Worm (Caenorhabditis elegans) whole organism, young adult: ENCODE measurements around the gene Y44A6D.1.

Experiments used
- B0035.1 ChIP-seq: sonication (generic microtip); optimal IDR thresholded peaks from 2 replicates; lab custom pipeline; 2016; ENCODE audit warnings: missing genetic modification characterization, mild to moderate bottlenecking, missing compliant biosample characterization, missing genotype, missing genetic modification reagents
- F49E8.2 ChIP-seq: sonication (generic microtip); optimal IDR thresholded peaks from 3 replicates; lab custom pipeline; 2017; ENCODE audit warnings: missing genetic modification characterization, mild to moderate bottlenecking, missing compliant biosample characterization, antibody characterized with exemption, moderate library complexity; ENCODE audit not compliant: insufficient read depth
- F57A8.1 ChIP-seq: fragments of 200-800 bp; sonication (Bioruptor generic); optimal IDR thresholded peaks from 2 replicates; lab custom pipeline; 2018; ENCODE audit warnings: mild to moderate bottlenecking, missing genetic modification characterization, moderate library complexity, missing compliant biosample characterization
- K12H6.12 ChIP-seq: fragments of 200-800 bp; sonication (Bioruptor generic); optimal IDR thresholded peaks from 2 replicates; lab custom pipeline; 2018; ENCODE audit warnings: mild to moderate bottlenecking, missing genetic modification characterization, missing compliant biosample characterization
- ama-1 ChIP-seq, 3 experiments: fragments of 150-350 bp in 1 of 3; sonication (generic microtip) in 2 of 3; optimal IDR thresholded peaks; 2 replicates each; lab custom pipeline; 2014 to 2018; ENCODE audit warnings: missing biosample characterization in 2 of 3, missing genetic modification characterization in 2 of 3, missing genetic modification reagents in 2 of 3
- cebp-1 ChIP-seq, 2 experiments: fragments of 200-800 bp in 1 of 2; sonication (Bioruptor generic) in 1 of 2; sonication (generic microtip) in 1 of 2; IDR thresholded peaks in 1 of 2; optimal IDR thresholded peaks in 1 of 2; 2 replicates each; pipeline versions ENCODE4 v1.3.6 to Lab custom; 2017 to 2022; ENCODE audit warnings: missing compliant biosample characterization in 2 of 2, missing genetic modification characterization in 2 of 2, mild to moderate bottlenecking in 1 of 2, missing genetic modification reagents in 1 of 2, moderate library complexity in 1 of 2
- cebp-2 ChIP-seq: fragments of 200-800 bp; sonication (Bioruptor generic); IDR thresholded peaks from 2 replicates; pipeline ENCODE4 v1.3.6; 2022; ENCODE audit warnings: missing genetic modification characterization, missing compliant biosample characterization
- efl-1 ChIP-seq: fragments of 150-350 bp; optimal IDR thresholded peaks from 2 replicates; lab custom pipeline; 2014; ENCODE audit warnings: missing biosample characterization, missing genetic modification reagents, missing genetic modification characterization
- hsf-1 ChIP-seq: fragments of 200-800 bp; sonication (Bioruptor generic); IDR thresholded peaks from 2 replicates; pipeline ENCODE4 v1.3.6; 2022; ENCODE audit warnings: missing genetic modification reagents, missing genetic modification characterization, missing compliant biosample characterization
- nfya-1 ChIP-seq: sonication (generic microtip); optimal IDR thresholded peaks from 2 replicates; lab custom pipeline; 2017; ENCODE audit warnings: antibody characterized with exemption, missing compliant biosample characterization, missing genetic modification characterization, borderline replicate concordance; ENCODE audit not compliant: insufficient read depth
- pha-4 ChIP-seq: fragments of 150-350 bp; sonication (generic microtip); optimal IDR thresholded peaks from 2 replicates; lab custom pipeline; 2014; ENCODE audit warnings: missing biosample characterization, missing genetic modification reagents, missing genetic modification characterization
- snpc-1.1 ChIP-seq: sonication (generic microtip); optimal IDR thresholded peaks from 2 replicates; lab custom pipeline; 2017; ENCODE audit warnings: missing genetic modification characterization, mild to moderate bottlenecking, missing compliant biosample characterization, antibody characterized with exemption, moderate library complexity, missing genotype, missing genetic modification reagents; ENCODE audit not compliant: insufficient read depth
- unc-62 ChIP-seq: fragments of 150-350 bp; optimal IDR thresholded peaks from 2 replicates; lab custom pipeline; 2014; ENCODE audit warnings: missing biosample characterization, missing genetic modification reagents, missing genetic modification characterization

- TF ChIP-seq F57A8.1 (GFP tag; lab: Kevin White, UChicago) (no peak), efl-1 (GFP tag; lab: Kevin White, UChicago) (no peak), unc-62 (GFP tag; lab: Kevin White, UChicago) (no peak), cebp-1 (GFP tag; IDR thresholded peaks at IDR 0.05; lab: Robert Waterston, UW) (no peak), cebp-1 (tag; optimal IDR thresholded peaks at IDR 0.05; lab: Kevin White, UChicago) (no peak), snpc-1.1 (tag; lab: Kevin White, UChicago) (no peak), cebp-2 (GFP tag; lab: Robert Waterston, UW) (no peak), pha-4 (tag; lab: Kevin White, UChicago) (peak; percentile 70), B0035.1 (tag; lab: Kevin White, UChicago) (no peak), hsf-1 (GFP tag; lab: Robert Waterston, UW) (no peak), nfya-1 (tag; lab: Kevin White, UChicago) (no peak), K12H6.12 (no peak), F49E8.2 (tag; lab: Kevin White, UChicago) (no peak), ama-1 (optimal IDR thresholded peaks at IDR 0.05; lab: Kevin White, UChicago) (no peak), ama-1 (GFP tag; optimal IDR thresholded peaks at IDR 0.05; lab: Kevin White, UChicago) (no peak)
Measured at ce11 chrV:20753838-20754503, 35.9 kb downstream of the Y44A6D.1 start.
